Fruit fly (Drosophila melanogaster) whole organism: ENCODE measurements around the gene CG2983.

ENCODE experiments used
- CG8478 ChIP-seq: fragments of >200 bp; optimal IDR thresholded peaks from 2 replicates; lab custom pipeline; 2018; ENCODE audit warnings: inconsistent platforms
- Dll ChIP-seq: fragments of >200 bp; optimal IDR thresholded peaks from 2 replicates; lab custom pipeline; 2017
- EcR ChIP-seq, 2 experiments: fragments of >200 bp; optimal IDR thresholded peaks; 2 replicates each; lab custom pipeline; 2017; ENCODE audit warnings: missing biosample characterization in 2 of 2, missing genetic modification characterization in 2 of 2, missing genetic modification reagents in 2 of 2
- pan ChIP-seq: fragments of >200 bp; optimal IDR thresholded peaks from 2 replicates; lab custom pipeline; 2017
- psq ChIP-seq: fragments of >200 bp; optimal IDR thresholded peaks from 2 replicates; lab custom pipeline; 2017
- usp ChIP-seq: fragments of >200 bp; optimal IDR thresholded peaks from 2 replicates; lab custom pipeline; 2017; ENCODE audit warnings: missing biosample characterization, missing genetic modification characterization, mixed read lengths

Gene CG2983

DNA sequence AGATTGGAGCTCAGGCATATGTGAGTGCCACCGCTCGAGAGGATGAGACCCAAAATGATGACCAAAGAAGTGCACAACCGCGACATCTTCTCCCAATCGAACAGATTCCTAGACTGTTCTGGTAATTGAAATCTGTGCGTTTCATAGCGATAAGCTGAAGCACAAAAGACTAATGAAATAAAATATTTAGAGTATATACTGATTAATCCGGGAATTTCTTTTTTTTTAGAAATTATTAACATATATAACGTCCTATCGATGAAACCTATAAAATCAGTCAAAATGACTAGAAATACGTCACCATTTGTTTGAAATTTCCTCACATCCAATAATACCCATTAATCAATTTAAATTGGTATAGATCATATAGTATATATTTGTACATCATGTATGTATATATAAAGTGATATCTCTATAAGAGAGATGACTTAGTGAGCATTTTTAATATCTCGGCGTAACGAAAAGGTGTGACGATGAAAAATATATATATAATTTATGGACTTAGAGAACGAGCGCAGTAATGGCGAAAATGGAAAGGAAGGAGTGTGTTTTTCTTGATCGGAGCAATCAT is at the start of gene CG2983, which contains the start of gene CG3117:
Gene CG2983 (plus strand): TSS at position 521 of the 571 bp plus-strand sequence.
Gene CG3117 (minus strand): TSS at position 101 of the 571 bp plus-strand sequence.
- TF ChIP-seq usp (GFP tag; lab: Kevin White, UChicago) (no peak), CG8478 (lab: Kevin White, UChicago) (no peak), Dll (lab: Kevin White, UChicago) (no peak), EcR (GFP tag; optimal IDR thresholded peaks at IDR 0.05; lab: Kevin White, UChicago) (no peak), psq (lab: Kevin White, UChicago) (no peak), pan (lab: Kevin White, UChicago) (no peak)

DNA sequence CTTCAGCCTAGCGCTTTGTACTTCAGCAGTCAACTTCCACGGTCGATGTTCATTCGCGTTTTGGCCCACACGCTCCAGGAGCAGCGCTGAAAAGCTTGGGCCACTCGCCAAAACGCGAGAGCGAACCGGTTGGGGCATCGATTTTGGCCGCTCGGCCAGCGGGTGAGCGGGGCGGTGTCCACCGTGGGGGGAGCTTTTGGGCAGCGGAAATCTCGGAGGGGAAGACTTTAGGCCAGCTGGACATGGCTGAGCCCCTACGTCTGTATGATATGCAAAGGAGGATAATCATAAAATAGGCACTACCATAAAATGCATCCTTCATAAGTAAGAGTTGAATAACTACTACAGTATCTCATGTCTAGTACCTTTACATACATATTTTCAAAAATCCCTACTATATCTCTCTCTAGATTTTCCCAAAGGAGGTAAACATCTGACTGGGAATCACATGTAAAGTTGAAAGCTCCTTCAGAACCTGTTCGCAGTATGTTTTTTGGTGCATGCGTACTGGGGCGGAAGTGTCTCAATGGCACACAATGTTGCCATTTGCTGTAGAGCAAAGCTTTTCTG is 47.4 kb upstream of the CG2983 start, which contains the start of gene Syt1:
Gene Syt1 (minus strand): TSS at position 71 of the 570 bp plus-strand sequence.
- TF ChIP-seq Dll (lab: Kevin White, UChicago) = no peak

DNA sequence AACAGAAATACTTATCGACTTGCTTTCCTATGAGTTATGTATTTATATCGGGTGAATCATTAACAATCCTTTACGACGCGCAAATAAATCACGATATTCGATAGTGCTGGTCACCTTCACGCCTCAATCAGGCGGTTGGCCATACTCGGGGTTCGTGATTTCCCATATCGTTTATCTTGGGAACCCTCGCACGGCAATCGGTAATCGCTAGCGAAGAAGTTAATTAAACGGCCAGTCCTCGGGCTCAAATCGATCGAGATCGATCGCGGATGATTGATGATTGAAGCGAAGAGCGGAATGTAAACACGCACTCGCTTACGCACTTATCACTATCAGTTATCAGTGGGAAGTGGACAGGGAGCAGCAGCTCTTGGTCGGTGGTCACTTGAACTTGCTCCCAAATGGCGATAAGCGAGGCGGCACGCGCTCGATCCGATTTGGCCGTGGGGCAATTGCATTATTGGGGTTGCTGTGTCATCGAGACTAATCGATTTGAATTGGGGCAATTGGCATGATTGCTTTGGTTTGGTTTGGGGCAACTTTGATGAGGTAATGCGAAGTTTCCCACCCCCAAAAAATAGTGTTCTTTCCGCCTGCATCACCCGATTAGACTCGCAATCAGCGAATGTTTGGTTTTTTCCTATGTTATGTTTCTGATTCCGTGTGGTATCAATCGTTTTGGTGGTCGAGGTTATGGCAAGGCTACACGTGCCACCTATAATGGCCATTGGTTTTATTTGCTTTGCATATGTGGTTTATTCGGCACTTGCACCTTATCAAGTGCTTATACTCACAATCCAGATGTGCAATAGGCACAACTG is 46.3 kb upstream of the CG2983 start:
- TF ChIP-seq CG8478 (lab: Kevin White, UChicago) (no peak), pan (lab: Kevin White, UChicago) (no peak), psq (lab: Kevin White, UChicago) (no peak), usp (GFP tag; lab: Kevin White, UChicago) (no peak), Dll (lab: Kevin White, UChicago) (no peak), EcR (GFP tag; optimal IDR thresholded peaks at IDR 0.05; lab: Kevin White, UChicago) (no peak)

DNA sequence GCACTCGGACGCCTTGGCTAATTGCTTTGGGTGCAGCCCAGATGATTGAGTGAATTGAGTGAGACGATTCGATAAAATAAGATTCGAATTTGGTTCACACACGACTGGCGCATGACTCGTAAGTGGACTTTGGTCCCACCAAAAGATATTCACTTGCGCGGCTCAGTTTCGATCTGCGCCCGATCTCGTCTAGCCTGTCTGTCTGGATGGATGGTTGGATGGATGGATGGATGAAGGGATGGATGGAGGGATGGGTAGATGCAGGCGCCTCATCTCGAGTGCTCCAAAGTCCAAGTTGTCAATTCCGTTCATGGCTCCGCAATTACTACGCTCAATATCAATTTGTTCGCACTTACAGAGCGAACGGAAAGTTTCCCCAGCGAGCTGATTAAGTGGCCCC is 44.9 kb upstream of the CG2983 start:
- no peak for TF ChIP-seq CG8478 (lab: Kevin White, UChicago)
- TF ChIP-seq psq (lab: Kevin White, UChicago) = no peak
- TF ChIP-seq EcR (GFP tag; optimal IDR thresholded peaks at IDR 0.05; lab: Kevin White, UChicago) = no peak
- TF ChIP-seq Dll (lab: Kevin White, UChicago) = no peak
- TF ChIP-seq pan (lab: Kevin White, UChicago) = no peak
- no peak for TF ChIP-seq usp (GFP tag; lab: Kevin White, UChicago)

DNA sequence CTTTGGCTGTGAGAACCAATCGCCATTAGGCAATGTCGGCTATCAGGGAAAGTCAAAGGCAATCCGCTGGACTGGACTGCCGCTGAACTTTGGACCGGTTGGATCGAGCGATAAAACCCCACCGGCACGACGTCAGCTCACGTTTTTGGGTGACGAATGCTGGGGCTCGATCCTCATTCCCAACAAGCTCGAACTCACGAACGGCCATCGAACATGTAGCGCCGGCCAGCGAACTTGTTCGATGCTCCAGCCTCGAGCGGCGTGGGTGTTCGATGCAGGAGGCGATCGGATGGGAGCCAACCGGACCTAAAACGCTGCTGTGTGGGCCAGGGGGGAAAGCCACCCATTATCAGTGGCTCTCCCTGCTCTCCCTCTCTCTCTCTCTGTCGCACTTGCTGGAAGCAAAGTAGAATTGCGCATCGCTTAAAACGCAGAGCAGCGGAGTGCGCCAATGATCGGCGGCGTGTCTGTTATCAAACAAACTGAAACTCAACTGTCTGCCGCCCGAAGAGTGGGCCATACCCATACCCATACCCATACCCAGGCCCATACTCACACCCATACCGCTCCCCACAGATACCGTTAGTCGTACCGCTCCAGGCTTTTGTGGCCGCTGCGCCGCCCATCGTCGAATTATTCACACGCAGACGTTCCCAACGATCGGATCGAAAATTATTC is 42.7 kb upstream of the CG2983 start, which contains the start of gene daw:
Gene daw (plus strand): TSS at position 628 of the 678 bp plus-strand sequence.
- TF ChIP-seq Dll (lab: Kevin White, UChicago) (peak; percentile 8), EcR (GFP tag; optimal IDR thresholded peaks at IDR 0.05; lab: Kevin White, UChicago) (no peak)

DNA sequence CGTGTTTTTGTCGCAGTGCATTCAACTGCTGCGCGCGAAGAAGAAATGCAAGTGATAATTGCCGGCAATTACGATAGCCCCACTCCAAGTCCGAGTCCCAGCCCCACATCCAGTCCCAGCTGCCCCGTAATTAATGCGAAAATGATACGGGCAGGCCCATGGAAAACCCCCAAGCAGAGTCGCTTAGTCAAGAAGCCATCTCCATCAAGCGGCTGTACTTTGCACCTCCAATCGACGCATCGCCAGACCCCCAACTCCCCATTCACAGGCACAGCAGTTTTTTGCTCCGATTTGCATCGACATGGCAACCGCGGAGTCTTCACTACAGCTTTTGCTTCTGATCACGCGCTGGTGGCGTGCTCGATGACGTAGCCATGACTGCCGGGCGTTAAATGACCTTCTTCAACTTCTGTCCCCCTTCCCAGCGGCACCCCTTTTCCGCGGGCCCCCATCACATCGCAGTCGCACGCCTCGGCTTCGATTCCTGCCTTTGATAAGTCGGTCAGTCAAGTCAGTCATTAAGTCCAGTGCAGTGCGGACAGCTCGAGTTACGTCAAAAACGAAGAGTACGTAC is 41.2 kb upstream of the CG2983 start:
- peak; percentile 49 for TF ChIP-seq Dll (lab: Kevin White, UChicago)
- no peak for TF ChIP-seq CG8478 (lab: Kevin White, UChicago)
- TF ChIP-seq pan (lab: Kevin White, UChicago) = no peak
- no peak for TF ChIP-seq usp (GFP tag; lab: Kevin White, UChicago)
- TF ChIP-seq EcR (GFP tag; optimal IDR thresholded peaks at IDR 0.05; lab: Kevin White, UChicago) = no peak
- no peak for TF ChIP-seq psq (lab: Kevin White, UChicago)

DNA sequence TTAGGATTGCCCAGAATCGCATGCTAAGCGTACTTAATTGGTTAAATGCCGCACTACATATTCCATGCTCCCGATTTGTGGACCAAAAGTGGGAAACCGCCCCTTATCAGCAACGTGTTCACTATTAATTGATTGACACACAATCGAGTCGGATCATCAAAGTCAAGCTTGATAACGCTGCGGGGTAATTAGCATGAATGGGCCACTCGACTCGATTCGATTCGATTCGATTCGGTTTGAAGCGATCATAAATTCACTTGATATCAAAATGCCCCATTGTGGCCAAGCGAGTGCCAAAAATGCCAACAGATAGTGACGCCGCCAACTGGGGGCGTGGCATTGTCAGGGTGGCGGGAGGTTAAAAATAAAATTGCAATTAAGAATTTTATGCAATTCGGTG is 39.8 kb upstream of the CG2983 start:
- no peak for TF ChIP-seq CG8478 (lab: Kevin White, UChicago)

DNA sequence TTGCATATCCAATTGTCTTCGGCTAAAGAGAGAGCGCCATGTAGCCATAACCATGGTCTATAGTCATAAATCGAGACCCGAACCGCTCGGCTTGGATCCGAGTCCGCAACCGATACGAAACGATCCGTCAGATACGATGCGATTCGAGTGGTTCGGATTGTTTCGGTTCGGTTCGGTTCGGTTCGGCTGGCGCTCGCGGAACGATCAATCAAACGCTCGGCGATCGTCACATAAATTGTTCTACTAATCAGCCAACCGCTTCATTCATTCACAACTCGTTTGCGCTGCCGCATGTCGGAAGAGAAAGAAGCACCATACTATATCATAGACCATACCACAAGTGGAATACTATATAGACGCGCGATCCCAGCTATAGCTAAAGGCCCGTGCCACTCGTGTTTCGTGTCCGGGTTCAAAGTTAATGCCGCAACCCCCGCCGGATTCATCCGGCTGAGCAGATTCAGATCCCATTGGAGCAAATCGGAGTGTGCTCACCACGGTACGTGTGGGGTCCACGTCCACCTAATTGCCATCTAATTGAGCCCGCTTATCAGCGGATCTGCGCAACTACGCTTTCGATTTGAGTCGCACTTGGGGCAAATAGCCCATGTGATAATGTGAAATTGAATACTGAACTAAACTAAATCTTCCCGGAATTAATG is 39.3 kb upstream of the CG2983 start:
- TF ChIP-seq pan (lab: Kevin White, UChicago) (no peak), CG8478 (lab: Kevin White, UChicago) (no peak), Dll (lab: Kevin White, UChicago) (no peak), usp (GFP tag; lab: Kevin White, UChicago) (no peak), EcR (GFP tag; optimal IDR thresholded peaks at IDR 0.05; lab: Kevin White, UChicago) (no peak), psq (lab: Kevin White, UChicago) (no peak)

DNA sequence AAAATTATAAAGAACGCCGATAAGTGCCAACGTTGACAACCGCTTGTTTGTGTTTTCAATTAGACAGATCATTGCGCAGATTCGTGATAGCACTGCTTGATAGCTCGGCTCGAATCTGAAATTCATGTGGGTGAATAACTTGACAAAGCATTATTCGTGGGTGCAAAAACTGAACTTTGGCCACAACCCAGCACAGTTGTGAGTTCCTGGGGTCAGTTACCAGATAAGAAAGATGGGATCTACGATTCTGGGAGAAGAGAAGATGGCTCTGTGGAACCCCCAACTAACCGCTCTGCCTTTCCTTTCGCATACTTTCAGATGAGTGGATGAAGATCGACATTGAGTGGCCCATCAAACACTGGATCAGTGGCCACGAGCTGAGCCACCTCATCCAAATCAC is 36.6 kb upstream of the CG2983 start:
- no peak for TF ChIP-seq CG8478 (lab: Kevin White, UChicago)
- no peak for TF ChIP-seq EcR (GFP tag; optimal IDR thresholded peaks at IDR 0.05; lab: Kevin White, UChicago)
- no peak for TF ChIP-seq Dll (lab: Kevin White, UChicago)
- no peak for TF ChIP-seq psq (lab: Kevin White, UChicago)
- no peak for TF ChIP-seq pan (lab: Kevin White, UChicago)
- no peak for TF ChIP-seq usp (GFP tag; lab: Kevin White, UChicago)

DNA sequence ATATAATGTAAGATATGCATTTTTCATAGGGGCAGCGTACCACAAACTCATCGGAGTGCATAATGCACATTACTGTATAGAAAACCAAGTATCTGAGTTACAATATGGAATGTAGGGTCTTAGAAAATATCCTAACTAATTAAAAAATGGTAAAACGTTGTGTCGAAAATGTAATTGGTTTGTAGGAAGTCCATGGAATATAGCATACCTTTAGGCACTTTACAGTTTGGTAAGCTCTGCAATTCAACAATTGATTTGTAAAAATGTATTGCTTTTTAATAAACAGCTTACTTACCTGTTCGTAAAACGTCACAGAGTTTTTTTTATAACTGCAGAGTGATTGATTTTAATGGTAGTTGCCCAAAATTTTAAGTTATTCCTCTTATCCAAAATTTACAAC is 35.3 kb upstream of the CG2983 start, which contains the start of gene CG2964:
Gene CG2964 (plus strand): TSS at position 301 of the 400 bp plus-strand sequence.
- no peak for TF ChIP-seq Dll (lab: Kevin White, UChicago)
- TF ChIP-seq EcR (GFP tag; optimal IDR thresholded peaks at IDR 0.05; lab: Kevin White, UChicago) = no peak
- no peak for TF ChIP-seq CG8478 (lab: Kevin White, UChicago)
- TF ChIP-seq usp (GFP tag; lab: Kevin White, UChicago) = no peak
- TF ChIP-seq pan (lab: Kevin White, UChicago) = no peak
- TF ChIP-seq psq (lab: Kevin White, UChicago) = no peak
